Worm (Caenorhabditis elegans): ENCODE results near the gene Y54B9A.1.

Gene Y54B9A.1

ce11 chrV:9416624-9417023 lies 22.7 kb downstream of the Y54B9A.1 start, which contains the start of gene F36D4.1 (continued):
- TF ChIP-seq skn-1 (tag; optimal IDR thresholded peaks at IDR 0.05) (no peak), F26F4.8 (GFP tag; conservative IDR thresholded peaks at IDR 0.05) (no peak), zip-11 (GFP tag; IDR thresholded peaks at IDR 0.05) (no peak), ceh-62 (tag; optimal IDR thresholded peaks at IDR 0.05) (no peak), snpc-1.2 (GFP tag; IDR thresholded peaks at IDR 0.05) (no peak)

- TF ChIP-seq Y105C5A.15 (GFP tag; IDR thresholded peaks at IDR 0.05) (no peak), set-16 (GFP tag; IDR thresholded peaks at IDR 0.05) (no peak), tra-1 (GFP tag; IDR thresholded peaks at IDR 0.05) (no peak)
Observed at ce11 chrV:9414516-9414915, 24.8 kb downstream of the Y54B9A.1 start, which contains the start of gene F36D4.4. TSS of gene F36D4.4 (minus strand) at chrV:9414616.

- TF ChIP-seq fkh-10 (GFP tag; optimal IDR thresholded peaks at IDR 0.05) (peak; percentile 58), lin-39 (tag; optimal IDR thresholded peaks at IDR 0.05) (no peak), mes-2 (tag; optimal IDR thresholded peaks at IDR 0.05; ENCODE audit: poor library complexity, severe bottlenecking) (no peak), sdz-12 (GFP tag; optimal IDR thresholded peaks at IDR 0.05) (no peak), ces-1 (GFP tag; optimal IDR thresholded peaks at IDR 0.05) (peak; percentile 69), nhr-77 (tag; optimal IDR thresholded peaks at IDR 0.05) (no peak), zfp-3 (GFP tag; conservative IDR thresholded peaks at IDR 0.05) (no peak), zag-1 (tag; optimal IDR thresholded peaks at IDR 0.05) (no peak), F49E8.2 (tag; optimal IDR thresholded peaks at IDR 0.05; ENCODE audit: borderline replicate concordance) (no peak), ctbp-1 (GFP tag; IDR thresholded peaks at IDR 0.05) (0 out of 2 replicates have a peak, but pooled peaks have one; percentile 53), dmd-9 (GFP tag; IDR thresholded peaks at IDR 0.05) (no peak), duxl-1 (tag; optimal IDR thresholded peaks at IDR 0.05; ENCODE audit: poor library complexity) (no peak)
Observed at ce11 chrV:9408869-9409268, 30.5 kb downstream of the Y54B9A.1 start.

- TF ChIP-seq set-16 (GFP tag; IDR thresholded peaks at IDR 0.05) = no peak
- TF ChIP-seq nhr-41 (GFP tag; IDR thresholded peaks at IDR 0.05) = no peak
- TF ChIP-seq dve-1 (tag; optimal IDR thresholded peaks at IDR 0.05; ENCODE audit: insufficient read depth) = peak; percentile 42
- TF ChIP-seq madf-5 (GFP tag; IDR thresholded peaks at IDR 0.05) = 0 out of 4 replicates have a peak, but pooled peaks of 1 of the 2 experiments have one; percentile 32
- no peak for TF ChIP-seq daf-8 (GFP tag; IDR thresholded peaks at IDR 0.05)
- 0 out of 2 replicates have a peak, but pooled peaks have one; percentile 39 for TF ChIP-seq daf-19 (GFP tag; conservative IDR thresholded peaks at IDR 0.05)
- 0 out of 2 replicates have a peak, but pooled peaks have one; percentile 42 for TF ChIP-seq zfp-3 (GFP tag; conservative IDR thresholded peaks at IDR 0.05)
- TF ChIP-seq unc-130 (GFP tag; optimal IDR thresholded peaks at IDR 0.05) = peak; percentile 21
Observed at ce11 chrV:9406890-9407289, 32.5 kb downstream of the Y54B9A.1 start.

- TF ChIP-seq F26F4.8 (GFP tag; conservative IDR thresholded peaks at IDR 0.05) (no peak), aha-1 (tag) (peak; percentile 91), zip-2 (tag; optimal IDR thresholded peaks at IDR 0.05) (no peak), unc-62 (GFP tag; optimal IDR thresholded peaks at IDR 0.05 in 1 of 2) (peak in 1 of 2 experiments; percentile 42), unc-62 (tag; optimal IDR thresholded peaks at IDR 0.05) (no peak), arid-1 (GFP tag; conservative IDR thresholded peaks at IDR 0.05) (no peak), madf-5 (GFP tag; IDR thresholded peaks at IDR 0.05) (no peak), set-16 (GFP tag; IDR thresholded peaks at IDR 0.05) (no peak), egl-43 (GFP tag; IDR thresholded peaks at IDR 0.05) (no peak), T20F7.1 (GFP tag; optimal IDR thresholded peaks at IDR 0.05) (no peak), tra-1 (GFP tag; IDR thresholded peaks at IDR 0.05) (no peak)
Observed at ce11 chrV:9399886-9400373, 39.4 kb downstream of the Y54B9A.1 start, which contains the start of gene trpp-4. TSS of gene trpp-4 (plus strand) at chrV:9400327.

Measured in whole organism, L4 larva.